Worm (Caenorhabditis elegans) whole organism, late embryonic: ENCODE results near the gene F11D11.3.

Source experiments
- ceh-31 ChIP-seq: sonication (generic microtip); optimal IDR thresholded peaks from 2 replicates; lab custom pipeline; 2016; ENCODE audit warnings: missing genetic modification characterization, missing compliant biosample characterization
- ceh-48 ChIP-seq: sonication (generic microtip); optimal IDR thresholded peaks from 2 replicates; lab custom pipeline; 2016; ENCODE audit warnings: missing genetic modification characterization, inconsistent platforms, missing compliant biosample characterization
- madf-2 ChIP-seq: sonication (generic microtip); optimal IDR thresholded peaks from 2 replicates; lab custom pipeline; 2017; ENCODE audit warnings: missing genetic modification characterization, missing compliant biosample characterization
- nhr-11 ChIP-seq: fragments of 150-350 bp; optimal IDR thresholded peaks from 2 replicates; lab custom pipeline; 2014; ENCODE audit warnings: missing biosample characterization, missing genetic modification characterization
- pqm-1 ChIP-seq: sonication (generic microtip); optimal IDR thresholded peaks from 2 replicates; lab custom pipeline; 2016; ENCODE audit warnings: missing genetic modification characterization, missing compliant biosample characterization
- tbx-2 ChIP-seq: sonication (generic microtip); optimal IDR thresholded peaks from 2 replicates; lab custom pipeline; 2016; ENCODE audit warnings: missing genetic modification characterization, missing compliant biosample characterization
- zip-5 ChIP-seq: sonication (generic microtip); optimal IDR thresholded peaks from 2 replicates; lab custom pipeline; 2016; ENCODE audit warnings: missing genetic modification characterization, missing compliant biosample characterization

DNA sequence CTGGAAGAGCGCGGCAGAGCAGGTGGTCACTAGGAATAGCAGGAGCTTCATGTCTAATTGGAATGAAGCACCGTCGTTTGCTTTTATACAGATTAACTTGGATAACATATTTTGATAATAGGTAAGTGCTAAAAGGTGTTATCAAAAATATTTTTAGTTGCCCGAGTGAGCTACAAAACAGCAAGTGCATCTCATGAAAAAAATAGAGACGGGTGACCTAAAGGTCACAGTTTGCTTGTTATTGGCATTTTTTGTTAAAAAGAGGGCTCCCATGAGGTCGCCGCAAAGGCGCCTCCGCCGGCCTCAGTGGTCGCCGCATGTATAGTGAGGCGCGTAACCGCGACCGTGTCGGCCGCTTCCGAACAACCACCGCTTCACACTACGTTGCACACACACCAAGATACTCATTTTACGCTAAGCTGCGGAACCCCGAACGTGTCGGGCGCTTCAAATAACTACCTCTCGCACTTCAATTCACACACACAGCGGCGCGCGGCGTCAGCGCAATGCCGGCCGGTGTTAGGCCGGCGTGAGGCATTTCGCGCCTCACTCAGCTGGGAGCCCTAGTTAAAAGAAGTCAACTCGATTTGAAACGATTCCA lies 30.6 kb downstream of the F11D11.3 start, which contains the start of gene asp-19:
- TF ChIP-seq ceh-31 (tag; lab: Kevin White, UChicago), result no peak
- TF ChIP-seq madf-2 (tag; lab: Kevin White, UChicago), result no peak
- TF ChIP-seq zip-5 (tag; lab: Kevin White, UChicago), result no peak
- no peak for TF ChIP-seq nhr-11 (tag; lab: Kevin White, UChicago)
- no peak for TF ChIP-seq pqm-1
- no peak for TF ChIP-seq ceh-48 (tag; lab: Kevin White, UChicago)
- no peak for TF ChIP-seq tbx-2 (tag; lab: Kevin White, UChicago)
